Worm (Caenorhabditis elegans): ENCODE measurements around the gene exos-9.

Gene exos-9

DNA sequence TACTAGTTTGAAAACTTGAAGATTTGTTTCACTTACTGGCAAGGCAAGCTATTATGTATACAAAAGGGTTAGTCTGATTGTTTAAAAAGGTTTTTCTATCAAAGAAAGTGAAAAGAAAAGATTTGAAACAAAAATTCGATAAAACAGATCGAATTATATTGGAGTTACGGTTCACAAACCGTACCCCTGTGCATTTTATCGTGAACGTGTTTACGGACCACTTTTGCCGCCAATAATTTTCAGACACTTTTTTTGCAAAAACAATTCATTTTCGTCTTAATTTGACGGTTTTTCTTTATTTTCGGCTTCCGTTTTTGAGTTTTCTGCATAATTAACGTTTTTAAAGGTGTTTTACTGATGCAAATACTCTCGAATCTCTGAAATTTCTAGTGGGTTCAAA, 32.6 kb downstream of the exos-9 start (continued):
- TF ChIP-seq somi-1 (GFP tag; optimal IDR thresholded peaks at IDR 0.05) (no peak), egrh-3 (GFP tag; IDR thresholded peaks at IDR 0.05) (no peak)

ce11 chrIII:7162065-7162762, 35.7 kb downstream of the exos-9 start, which contains the start of the genes syf-2 and K04G7.1:
syf-2 (minus strand) TSS chrIII:7162115.
K04G7.1 (plus strand) TSS chrIII:7162712.
- TF ChIP-seq aptf-2 (GFP tag; conservative IDR thresholded peaks at IDR 0.05) (no peak), ztf-26 (tag; optimal IDR thresholded peaks at IDR 0.05) (peak; percentile 51), hlh-26 (GFP tag; conservative IDR thresholded peaks at IDR 0.05) (no peak), K12H6.12 (tag; optimal IDR thresholded peaks at IDR 0.05) (peak; percentile 73), D2030.7 (GFP tag; IDR thresholded peaks at IDR 0.05) (peak; percentile 86), madf-8 (GFP tag; conservative IDR thresholded peaks at IDR 0.05) (peak; percentile 31; the same call in 1 of the 2 replicates), lsy-27 (tag; optimal IDR thresholded peaks at IDR 0.05; ENCODE audit: borderline replicate concordance, insufficient read depth) (no peak), lin-26 (GFP tag; IDR thresholded peaks at IDR 0.05) (no peak), Y56A3A.18 (GFP tag; IDR thresholded peaks at IDR 0.05) (no peak), rcor-1 (GFP tag; IDR thresholded peaks at IDR 0.05) (peak; percentile 88), hlh-12 (tag; optimal IDR thresholded peaks at IDR 0.05) (no peak), T07F8.4 (tag; optimal IDR thresholded peaks at IDR 0.05) (no peak), K11D2.4 (GFP tag; IDR thresholded peaks at IDR 0.05) (peak; percentile 60; the same call in 1 of the 2 replicates), F39B2.1 (GFP tag; IDR thresholded peaks at IDR 0.05) (no peak), lin-35 (GFP tag; optimal IDR thresholded peaks at IDR 0.05) (peak; percentile 39 to 93 (median 45)), nhr-90 (tag; optimal IDR thresholded peaks at IDR 0.05) (no peak), F52B5.7 (tag; optimal IDR thresholded peaks at IDR 0.05) (no peak), F33H1.4 (GFP tag; IDR thresholded peaks at IDR 0.05) (peak; percentile 80), Y95B8A.8 (GFP tag; IDR thresholded peaks at IDR 0.05) (peak; percentile 84; the same call in 1 of the 2 replicates), chd-7 (tag; optimal IDR thresholded peaks at IDR 0.05) (peak; percentile 31), lir-1 (GFP tag; conservative IDR thresholded peaks at IDR 0.05) (peak; percentile 85), gei-17 (GFP tag; optimal IDR thresholded peaks at IDR 0.05) (peak; percentile 26), let-526 (GFP tag; IDR thresholded peaks at IDR 0.05) (no peak), dox-1 (GFP tag; IDR thresholded peaks at IDR 0.05) (peak; percentile 95), Y67H2A.10 (GFP tag; conservative IDR thresholded peaks at IDR 0.05) (no peak), attf-3 (GFP tag; conservative IDR thresholded peaks at IDR 0.05) (peak; percentile 79), akir-1 (GFP tag; optimal IDR thresholded peaks at IDR 0.05) (no peak), him-1 (tag; optimal IDR thresholded peaks at IDR 0.05) (peak; percentile 32), nhr-27 (tag; optimal IDR thresholded peaks at IDR 0.05) (no peak), F22D6.2 (tag; optimal IDR thresholded peaks at IDR 0.05) (no peak), ztf-18 (tag; optimal IDR thresholded peaks at IDR 0.05) (peak; percentile 97), nfya-1 (tag; optimal IDR thresholded peaks at IDR 0.05; ENCODE audit: borderline replicate concordance, insufficient read depth) (no peak), unc-130 (GFP tag; optimal IDR thresholded peaks at IDR 0.05) (peak; percentile 62), ekl-4 (GFP tag; IDR thresholded peaks at IDR 0.05) (peak; percentile 94), mcd-1 (GFP tag; IDR thresholded peaks at IDR 0.05) (peak; percentile 93), dpl-1 (GFP tag; optimal IDR thresholded peaks at IDR 0.05) (peak; percentile 77), pbrm-1 (GFP tag; IDR thresholded peaks at IDR 0.05) (peak; percentile 89), Y53F4B.3 (GFP tag; IDR thresholded peaks at IDR 0.05) (no peak), atf-7 (tag; optimal IDR thresholded peaks at IDR 0.05) (peak; percentile 35), nhr-80 (tag; optimal IDR thresholded peaks at IDR 0.05) (peak; percentile 68), nhr-120 (GFP tag; IDR thresholded peaks at IDR 0.05) (no peak), madf-6 (GFP tag; IDR thresholded peaks at IDR 0.05) (peak; percentile 78), repo-1 (tag; optimal IDR thresholded peaks at IDR 0.05) (peak; percentile 1), mxl-1 (tag; optimal IDR thresholded peaks at IDR 0.05) (no peak)
